Worm (Caenorhabditis elegans): ENCODE results near the gene srg-16.

Gene srg-16

DNA sequence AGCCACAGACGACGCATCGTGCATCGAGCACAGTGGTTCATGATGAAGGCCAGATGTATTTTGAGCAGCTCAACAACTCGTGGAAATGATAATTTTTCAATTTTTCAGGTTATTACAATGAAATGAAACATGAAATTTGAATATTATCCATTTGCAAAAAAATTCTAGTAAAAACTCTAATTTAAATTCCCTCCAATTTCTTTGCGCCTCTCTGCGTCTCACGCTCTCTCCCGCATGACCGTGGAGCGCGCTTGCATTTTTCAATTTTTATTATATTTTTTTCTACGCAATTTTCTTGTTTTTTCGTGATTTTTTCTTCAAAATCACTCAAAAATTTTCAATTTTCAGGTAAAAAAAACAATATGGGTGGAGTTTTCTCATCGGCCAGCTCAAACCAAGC lies 7.5 kb upstream of the srg-16 start, which contains the start of gene tag-281 (continued):
- TF ChIP-seq nfya-2 (GFP tag; IDR thresholded peaks at IDR 0.05) (no peak), attf-6 (GFP tag; IDR thresholded peaks at IDR 0.05) (no peak), nfyb-1 (GFP tag; IDR thresholded peaks at IDR 0.05) (no peak), F33H1.4 (GFP tag; IDR thresholded peaks at IDR 0.05) (peak; percentile 73), ztf-25 (GFP tag; IDR thresholded peaks at IDR 0.05) (no peak), attf-3 (GFP tag; conservative IDR thresholded peaks at IDR 0.05) (peak; percentile 38; the same call in 1 of the 2 replicates), zfh-2 (GFP tag; conservative IDR thresholded peaks at IDR 0.05) (no peak), T07F8.4 (tag; optimal IDR thresholded peaks at IDR 0.05) (no peak), nhr-179 (tag; optimal IDR thresholded peaks at IDR 0.05) (no peak), die-1 (tag; optimal IDR thresholded peaks at IDR 0.05) (no peak), bed-2 (GFP tag; IDR thresholded peaks at IDR 0.05) (no peak), pbrm-1 (GFP tag; IDR thresholded peaks at IDR 0.05) (peak; percentile 66; the same call in 1 of the 2 replicates), ceh-91 (GFP tag; IDR thresholded peaks at IDR 0.05) (peak; percentile 35; the same call in 1 of the 2 replicates), hmg-20 (GFP tag; IDR thresholded peaks at IDR 0.05) (no peak), C06A6.2 (GFP tag; conservative IDR thresholded peaks at IDR 0.05) (no peak), bed-1 (GFP tag; IDR thresholded peaks at IDR 0.05) (no peak), Y53G8AR.9 (GFP tag; conservative IDR thresholded peaks at IDR 0.05) (peak; percentile 50; the same call in 1 of the 2 replicates), aptf-2 (GFP tag; conservative IDR thresholded peaks at IDR 0.05) (no peak), ceh-100 (GFP tag; IDR thresholded peaks at IDR 0.05) (no peak; the same call in 1 of the 2 replicates), snpc-4 (GFP tag; optimal IDR thresholded peaks at IDR 0.05) (no peak), snpc-4 (tag; optimal IDR thresholded peaks at IDR 0.05) (peak in 3 of 4 experiments; percentile 1 to 60 (median 33)), somi-1 (GFP tag; optimal IDR thresholded peaks at IDR 0.05) (no peak), madf-8 (GFP tag; conservative IDR thresholded peaks at IDR 0.05) (peak; percentile 32; the same call in 1 of the 2 replicates), let-526 (GFP tag; IDR thresholded peaks at IDR 0.05) (no peak), T26A5.8 (tag; optimal IDR thresholded peaks at IDR 0.05) (no peak), madf-10 (tag; optimal IDR thresholded peaks at IDR 0.05) (no peak), aptf-3 (GFP tag; IDR thresholded peaks at IDR 0.05) (no peak), sptf-2 (GFP tag; optimal IDR thresholded peaks at IDR 0.05) (no peak), lin-26 (GFP tag; IDR thresholded peaks at IDR 0.05) (no peak), Y67H2A.10 (GFP tag; conservative IDR thresholded peaks at IDR 0.05) (no peak), Y53F4B.3 (GFP tag; IDR thresholded peaks at IDR 0.05) (no peak), dpff-1 (tag; optimal IDR thresholded peaks at IDR 0.05) (no peak), egl-18 (GFP tag; IDR thresholded peaks at IDR 0.05) (no peak), egrh-3 (GFP tag; IDR thresholded peaks at IDR 0.05) (no peak), F55B11.4 (tag; optimal IDR thresholded peaks at IDR 0.05; ENCODE audit: borderline replicate concordance, insufficient read depth) (no peak)

DNA sequence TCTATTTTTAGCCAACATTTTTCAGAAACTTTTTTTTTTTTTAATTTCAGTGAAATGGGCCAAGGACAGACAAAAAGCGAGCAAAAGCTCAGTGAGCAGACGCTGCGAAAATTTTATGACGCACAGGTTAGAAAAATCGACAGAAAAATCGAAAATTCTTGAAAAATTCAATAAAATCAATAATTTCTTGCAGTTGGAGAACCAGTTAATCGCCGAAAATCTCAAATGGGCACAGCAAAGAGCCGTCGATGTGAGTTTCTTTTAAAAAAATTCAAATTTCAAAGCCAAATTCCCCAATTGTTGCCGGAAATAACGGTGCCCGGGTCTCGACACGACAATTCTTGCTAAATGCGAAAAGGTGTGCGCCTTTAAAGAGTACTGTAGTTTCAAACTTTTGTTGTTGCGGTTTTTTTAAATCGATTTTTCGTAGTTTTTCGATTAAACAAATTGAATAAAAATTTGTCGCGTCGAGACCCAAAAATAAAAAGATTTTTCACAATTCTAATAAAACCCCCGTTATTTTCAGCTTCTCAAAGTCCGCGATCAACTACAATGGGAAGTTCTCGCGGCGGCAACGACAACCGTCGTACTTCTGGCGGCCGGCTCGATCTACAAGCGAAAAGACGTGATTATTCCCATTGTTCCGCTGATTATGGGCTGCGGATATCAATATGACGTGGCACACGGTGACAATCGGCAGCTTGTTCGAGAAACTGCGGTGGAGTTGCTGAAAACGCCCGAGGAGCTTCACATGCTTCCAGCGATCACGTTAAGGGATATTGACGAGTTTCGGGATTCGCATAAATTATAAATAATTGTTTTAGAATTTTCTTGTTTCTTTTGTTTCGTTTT lies 6.1 kb upstream of the srg-16 start, which contains the start of gene tag-280:
Gene tag-280 (plus strand): TSS at position 51 of the 852 bp plus-strand sequence.
- peak; percentile 75 for TF ChIP-seq lsl-1 (GFP tag; optimal IDR thresholded peaks at IDR 0.05)
- peak; percentile 66 for TF ChIP-seq F33H1.4 (GFP tag; IDR thresholded peaks at IDR 0.05)
- TF ChIP-seq xnd-1 (tag; optimal IDR thresholded peaks at IDR 0.05): peak; percentile 36
- peak; percentile 61; the same call in 1 of the 2 replicates for TF ChIP-seq madf-6 (GFP tag; IDR thresholded peaks at IDR 0.05)
- no peak for TF ChIP-seq ztf-18 (tag; optimal IDR thresholded peaks at IDR 0.05)

All from whole organism, young adult.